Worm (Caenorhabditis elegans): Measurements from ENCODE around the gene C25F6.6.

DNA sequence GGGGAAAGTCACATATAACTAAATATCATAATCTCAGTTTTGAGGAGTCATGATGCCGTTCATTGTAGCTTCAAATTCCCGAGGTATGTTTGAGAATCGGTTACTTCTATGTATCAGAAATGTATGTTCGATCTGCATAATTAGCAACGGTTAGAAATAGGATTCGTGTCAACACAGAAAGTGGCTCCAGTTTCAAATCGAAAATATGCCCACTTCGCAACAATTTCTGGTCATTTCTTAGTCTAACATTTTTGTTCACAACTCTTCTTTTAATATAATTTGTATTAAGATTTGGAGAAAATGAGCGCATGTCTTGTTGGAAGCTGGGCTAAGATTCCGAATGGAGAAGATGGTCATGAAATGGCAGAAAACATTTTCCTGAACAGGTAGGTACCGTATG lies 37.1 kb downstream of the C25F6.6 start, which contains the start of gene pks-1:
- TF ChIP-seq tbx-11 (GFP tag; IDR thresholded peaks at IDR 0.05): no peak
- TF ChIP-seq ama-1 (optimal IDR thresholded peaks at IDR 0.05): no peak
- TF ChIP-seq hmg-4 (GFP tag; optimal IDR thresholded peaks at IDR 0.05): no peak
- TF ChIP-seq B0310.2 (tag; optimal IDR thresholded peaks at IDR 0.05): no peak
- no peak for TF ChIP-seq hnd-1 (tag; optimal IDR thresholded peaks at IDR 0.05)
